Worm (Caenorhabditis elegans) whole organism, L1 larva: ENCODE results near the gene pud-1.2.

Experiments
- C04F5.9 ChIP-seq: sonication (generic microtip); optimal IDR thresholded peaks from 2 replicates; lab custom pipeline; 2016; ENCODE audit warnings: missing genetic modification characterization, missing compliant biosample characterization
- C16A3.4 ChIP-seq: fragments of 150-350 bp; optimal IDR thresholded peaks from 2 replicates; lab custom pipeline; 2014; ENCODE audit warnings: missing biosample characterization, missing genetic modification characterization
- C34B4.2 ChIP-seq: sonication (generic microtip); optimal IDR thresholded peaks from 2 replicates; lab custom pipeline; 2017; ENCODE audit warnings: mild to moderate bottlenecking, missing genetic modification characterization, missing compliant biosample characterization
- F16B12.6 ChIP-seq: fragments of 150-350 bp; optimal IDR thresholded peaks from 2 replicates; lab custom pipeline; 2014; ENCODE audit warnings: missing biosample characterization, missing genetic modification characterization
- Y116A8C.19 ChIP-seq: sonication (generic microtip); optimal IDR thresholded peaks from 2 replicates; lab custom pipeline; 2016; ENCODE audit warnings: missing compliant biosample characterization, missing genetic modification characterization, borderline replicate concordance
- alr-1 ChIP-seq: fragments of 200-800 bp; sonication (Bioruptor generic); optimal IDR thresholded peaks from 2 replicates; lab custom pipeline; 2018; ENCODE audit warnings: borderline replicate concordance, mild to moderate bottlenecking, missing genetic modification characterization, missing compliant biosample characterization
- aly-2 ChIP-seq: fragments of 150-350 bp; optimal IDR thresholded peaks from 2 replicates; lab custom pipeline; 2014; ENCODE audit warnings: missing biosample characterization, missing genetic modification characterization
- ama-1 ChIP-seq: fragments of 150-350 bp; optimal IDR thresholded peaks from 2 replicates; lab custom pipeline; 2014
- blmp-1 ChIP-seq: fragments of 150-350 bp; optimal IDR thresholded peaks from 2 replicates; lab custom pipeline; 2014; ENCODE audit warnings: missing biosample characterization, missing genetic modification characterization
- ceh-63 ChIP-seq: fragments of 200-800 bp; sonication (Bioruptor generic); optimal IDR thresholded peaks from 2 replicates; lab custom pipeline; 2018; ENCODE audit warnings: mild to moderate bottlenecking, missing genetic modification characterization, missing compliant biosample characterization
- ceh-8 ChIP-seq: fragments of 200-800 bp; sonication (Bioruptor generic); optimal IDR thresholded peaks from 2 replicates; lab custom pipeline; 2018; ENCODE audit warnings: mild to moderate bottlenecking, missing genetic modification characterization, moderate library complexity, missing compliant biosample characterization
- ceh-82 ChIP-seq, 3 experiments: fragments of 150-350 bp in 1 of 3; sonication (generic microtip) in 2 of 3; optimal IDR thresholded peaks; 2 replicates each; lab custom pipeline; 2014 to 2017; ENCODE audit warnings: missing biosample characterization in 3 of 3, missing genetic modification characterization in 3 of 3
- ceh-88 ChIP-seq: fragments of 200-800 bp; sonication (Bioruptor generic); IDR thresholded peaks from 2 replicates; pipeline ENCODE4 v1.3.6; 2022; ENCODE audit warnings: missing genetic modification characterization, missing compliant biosample characterization
- ceh-90 ChIP-seq: sonication (generic microtip); optimal IDR thresholded peaks from 2 replicates; lab custom pipeline; 2016; ENCODE audit warnings: missing genetic modification characterization, missing compliant biosample characterization
- dpl-1 ChIP-seq, 3 experiments: fragments of 150-350 bp in 2 of 3; sonication (generic microtip) in 1 of 3; optimal IDR thresholded peaks; 2 replicates each; lab custom pipeline; 2014 to 2017; ENCODE audit warnings: missing biosample characterization in 3 of 3, missing genetic modification characterization in 3 of 3, missing genetic modification reagents in 3 of 3
- egl-13 ChIP-seq: sonication (generic microtip); optimal IDR thresholded peaks from 2 replicates; lab custom pipeline; 2016; ENCODE audit warnings: missing genotype, missing genetic modification reagents, missing genetic modification characterization, missing compliant biosample characterization
- elt-3 ChIP-seq, 6 experiments: fragments of 150-350 bp in 1 of 6; sonication (generic microtip); optimal IDR thresholded peaks; 2 replicates each; lab custom pipeline; 2017 to 2018; ENCODE audit warnings: missing biosample characterization in 6 of 6, missing genetic modification characterization in 6 of 6, inconsistent platforms in 1 of 6
- ets-5 ChIP-seq: fragments of 200-800 bp; sonication (Bioruptor generic); IDR thresholded peaks from 2 replicates; pipeline ENCODE4 v1.3.6; 2022; ENCODE audit warnings: missing genetic modification characterization, missing compliant biosample characterization
- fkh-10 ChIP-seq: sonication (generic microtip); optimal IDR thresholded peaks from 2 replicates; lab custom pipeline; 2017; ENCODE audit warnings: missing biosample characterization, missing genetic modification reagents, missing genetic modification characterization
- fkh-4 ChIP-seq: sonication (generic microtip); optimal IDR thresholded peaks from 2 replicates; lab custom pipeline; 2016; ENCODE audit warnings: missing compliant biosample characterization, missing genetic modification characterization, borderline replicate concordance
- fkh-8 ChIP-seq: sonication (generic microtip); optimal IDR thresholded peaks from 2 replicates; lab custom pipeline; 2016; ENCODE audit warnings: mild to moderate bottlenecking, missing genetic modification characterization, missing compliant biosample characterization
- fos-1 ChIP-seq: fragments of 150-350 bp; optimal IDR thresholded peaks from 2 replicates; lab custom pipeline; 2014; ENCODE audit warnings: missing biosample characterization, missing genetic modification characterization
- hlh-4 ChIP-seq: sonication (generic microtip); optimal IDR thresholded peaks from 2 replicates; lab custom pipeline; 2016; ENCODE audit warnings: mild to moderate bottlenecking, missing genetic modification characterization, missing compliant biosample characterization
- hpl-2 ChIP-seq: fragments of 150-350 bp; optimal IDR thresholded peaks from 2 replicates; lab custom pipeline; 2014; ENCODE audit warnings: missing biosample characterization, missing genetic modification reagents, missing genetic modification characterization
- isw-1 ChIP-seq: fragments of 200-800 bp; sonication (Bioruptor generic); IDR thresholded peaks from 2 replicates; pipeline ENCODE4 v1.3.6; 2022; ENCODE audit warnings: missing genetic modification characterization, missing compliant biosample characterization
- lin-14 ChIP-seq: fragments of 200-800 bp; sonication (Bioruptor generic); optimal IDR thresholded peaks from 2 replicates; lab custom pipeline; 2018; ENCODE audit warnings: mild to moderate bottlenecking, missing genetic modification characterization, moderate library complexity, missing compliant biosample characterization
- lin-35 ChIP-seq, 2 experiments: fragments of 150-350 bp; optimal IDR thresholded peaks; 2 replicates each; lab custom pipeline; 2014; ENCODE audit warnings: missing biosample characterization in 2 of 2, missing genetic modification characterization in 2 of 2, missing genetic modification reagents in 2 of 2
- lin-39 ChIP-seq: fragments of 150-350 bp; optimal IDR thresholded peaks from 2 replicates; lab custom pipeline; 2014; ENCODE audit warnings: missing biosample characterization, missing genetic modification reagents, missing genetic modification characterization
- lir-3 ChIP-seq: sonication (generic microtip); optimal IDR thresholded peaks from 2 replicates; lab custom pipeline; 2016; ENCODE audit warnings: mild to moderate bottlenecking, missing genetic modification characterization, moderate library complexity, missing compliant biosample characterization; ENCODE audit not compliant: poor library complexity
- lsy-2 ChIP-seq, 2 experiments: fragments of 150-350 bp; optimal IDR thresholded peaks; 2 replicates each; lab custom pipeline; 2014; ENCODE audit warnings: missing biosample characterization in 2 of 2, missing genetic modification characterization in 2 of 2
- mab-9 ChIP-seq: fragments of 200-800 bp; sonication (Bioruptor generic); IDR thresholded peaks from 2 replicates; pipeline ENCODE4 v1.3.6; 2022; ENCODE audit warnings: missing genetic modification reagents, missing genetic modification characterization, missing compliant biosample characterization
- mdl-1 ChIP-seq, 2 experiments: fragments of 150-350 bp; optimal IDR thresholded peaks; 2 replicates each; lab custom pipeline; 2014 to 2017; ENCODE audit warnings: missing biosample characterization in 2 of 2, missing genetic modification characterization in 2 of 2, inconsistent platforms in 1 of 2
- mef-2 ChIP-seq: fragments of 150-350 bp; optimal IDR thresholded peaks from 2 replicates; lab custom pipeline; 2014; ENCODE audit warnings: missing biosample characterization, missing genetic modification characterization
- nhr-12 ChIP-seq: sonication (generic microtip); optimal IDR thresholded peaks from 2 replicates; lab custom pipeline; 2017; ENCODE audit warnings: missing biosample characterization, missing genetic modification characterization
- nhr-19 ChIP-seq: fragments of 200-800 bp; sonication (Bioruptor generic); conservative IDR thresholded peaks from 2 replicates; pipeline ENCODE4 v1.3.6; 2022; ENCODE audit warnings: missing genetic modification characterization, missing compliant biosample characterization
- nhr-47 ChIP-seq: sonication (generic microtip); optimal IDR thresholded peaks from 2 replicates; lab custom pipeline; 2016; ENCODE audit warnings: mild to moderate bottlenecking, missing genetic modification characterization, moderate library complexity, missing compliant biosample characterization
- nhr-71 ChIP-seq: sonication (generic microtip); optimal IDR thresholded peaks from 2 replicates; lab custom pipeline; 2016; ENCODE audit warnings: mild to moderate bottlenecking, missing genetic modification characterization, moderate library complexity, missing compliant biosample characterization
- nhr-76 ChIP-seq: sonication (generic microtip); optimal IDR thresholded peaks from 2 replicates; lab custom pipeline; 2017; ENCODE audit warnings: missing biosample characterization, missing genetic modification characterization
- nhr-77 ChIP-seq: fragments of 150-350 bp; optimal IDR thresholded peaks from 2 replicates; lab custom pipeline; 2014; ENCODE audit warnings: missing biosample characterization, missing genetic modification characterization
- nhr-85 ChIP-seq: sonication (generic microtip); peaks from one replicate; lab custom pipeline; 2016; ENCODE audit warnings: missing genetic modification characterization, inconsistent platforms, missing compliant biosample characterization
- pag-3 ChIP-seq: sonication (generic microtip); optimal IDR thresholded peaks from 2 replicates; lab custom pipeline; 2017; ENCODE audit warnings: missing genetic modification characterization, mild to moderate bottlenecking, missing compliant biosample characterization, antibody characterized with exemption, borderline replicate concordance; ENCODE audit not compliant: insufficient read depth
- pqm-1 ChIP-seq: sonication (generic microtip); optimal IDR thresholded peaks from 3 replicates; lab custom pipeline; 2017; ENCODE audit warnings: missing biosample characterization, missing genetic modification characterization
- rnt-1 ChIP-seq: sonication (generic microtip); optimal IDR thresholded peaks from 2 replicates; lab custom pipeline; 2016; ENCODE audit warnings: mild to moderate bottlenecking, missing genetic modification characterization, moderate library complexity, missing compliant biosample characterization
- snu-23 ChIP-seq: sonication (generic microtip); optimal IDR thresholded peaks from 2 replicates; lab custom pipeline; 2016; ENCODE audit warnings: missing genetic modification characterization, missing compliant biosample characterization
- sptf-1 ChIP-seq: fragments of 150-350 bp; optimal IDR thresholded peaks from 2 replicates; lab custom pipeline; 2014; ENCODE audit warnings: missing biosample characterization, missing genetic modification characterization
- sup-37 ChIP-seq: fragments of 200-800 bp; sonication (Bioruptor generic); optimal IDR thresholded peaks from 2 replicates; lab custom pipeline; 2018; ENCODE audit warnings: mild to moderate bottlenecking, missing genetic modification characterization, missing compliant biosample characterization
- swsn-7 ChIP-seq: sonication (generic microtip); optimal IDR thresholded peaks from 2 replicates; lab custom pipeline; 2016; ENCODE audit warnings: missing genetic modification characterization, missing compliant biosample characterization
- tlp-1 ChIP-seq: fragments of 150-350 bp; optimal IDR thresholded peaks from 2 replicates; lab custom pipeline; 2014; ENCODE audit warnings: missing biosample characterization, missing genetic modification characterization
- unc-130 ChIP-seq: fragments of 150-350 bp; optimal IDR thresholded peaks from 2 replicates; lab custom pipeline; 2017; ENCODE audit warnings: missing biosample characterization, missing genetic modification characterization, inconsistent platforms
- unc-30 ChIP-seq: sonication (generic microtip); optimal IDR thresholded peaks from 2 replicates; lab custom pipeline; 2017; ENCODE audit warnings: missing biosample characterization, missing genetic modification characterization
- unc-62 ChIP-seq: fragments of 150-350 bp; optimal IDR thresholded peaks from 2 replicates; lab custom pipeline; 2014; ENCODE audit warnings: missing biosample characterization, missing genetic modification reagents, missing genetic modification characterization
- xbp-1 ChIP-seq: sonication (generic microtip); optimal IDR thresholded peaks from 2 replicates; lab custom pipeline; 2016; ENCODE audit warnings: missing genetic modification characterization, missing compliant biosample characterization
- zag-1 ChIP-seq: fragments of 150-350 bp; optimal IDR thresholded peaks from 2 replicates; lab custom pipeline; 2014; ENCODE audit warnings: missing biosample characterization, missing genetic modification characterization
- zip-4 ChIP-seq: fragments of 200-800 bp; sonication (Bioruptor generic); optimal IDR thresholded peaks from 2 replicates; lab custom pipeline; 2018; ENCODE audit warnings: mild to moderate bottlenecking, missing genetic modification characterization, moderate library complexity, missing compliant biosample characterization

Gene pud-1.2

ce11 chrV:2281499-2281898 lies 40.9 kb downstream of the pud-1.2 start, which contains the start of gene nhr-228:
Gene nhr-228 (plus strand): TSS chrV:2281759.
- TF ChIP-seq ama-1 (lab: Kevin White, UChicago) (no peak), nhr-77 (no peak), F16B12.6 (tag; lab: Kevin White, UChicago) (no peak), elt-3 (tag; optimal IDR thresholded peaks at IDR 0.05; lab: Kevin White, UChicago) (peak in 1 of 6 experiments; percentile 47), mdl-1 (tag; optimal IDR thresholded peaks at IDR 0.05; lab: Kevin White, UChicago) (peak in 1 of 2 experiments; percentile 7), unc-130 (peak; percentile 37), lin-39 (tag; lab: Kevin White, UChicago) (no peak), nhr-85 (no peak), lin-14 (peak; percentile 96), swsn-7 (tag; lab: Kevin White, UChicago) (peak; percentile 23), lsy-2 (tag; optimal IDR thresholded peaks at IDR 0.05; lab: Kevin White, UChicago) (peak; percentile 29 to 73), lir-3 (tag; lab: Kevin White, UChicago) (no peak), hpl-2 (no peak), xbp-1 (peak; percentile 1), nhr-71 (tag; lab: Kevin White, UChicago) (peak; percentile 63), zip-4 (GFP tag; lab: Kevin White, UChicago) (no peak), ceh-82 (tag; optimal IDR thresholded peaks at IDR 0.05; lab: Kevin White, UChicago) (peak in 1 of 3 experiments; percentile 50), nhr-12 (no peak), fkh-10 (GFP tag; lab: Kevin White, UChicago) (no peak), zag-1 (tag; lab: Kevin White, UChicago) (no peak), ets-5 (GFP tag; lab: Robert Waterston, UW) (no peak), nhr-76 (no peak), egl-13 (tag; lab: Kevin White, UChicago) (no peak), sup-37 (no peak), C34B4.2 (no peak), Y116A8C.19 (no peak), tlp-1 (no peak), C16A3.4 (tag; lab: Kevin White, UChicago) (peak; percentile 45), lin-35 (GFP tag; optimal IDR thresholded peaks at IDR 0.05; lab: Kevin White, UChicago) (peak; percentile 38 to 56), C04F5.9 (tag; lab: Kevin White, UChicago) (no peak), dpl-1 (GFP tag; optimal IDR thresholded peaks at IDR 0.05; lab: Kevin White, UChicago) (peak in 2 of 3 experiments; percentile 9 to 56), mab-9 (GFP tag; lab: Robert Waterston, UW) (no peak), unc-62 (GFP tag; lab: Kevin White, UChicago) (no peak), isw-1 (GFP tag; lab: Robert Waterston, UW) (no peak), fkh-4 (tag; lab: Kevin White, UChicago) (no peak), sptf-1 (tag; lab: Kevin White, UChicago) (no peak), ceh-63 (no peak), pqm-1 (tag; lab: Kevin White, UChicago) (no peak), fkh-8 (tag; lab: Kevin White, UChicago) (peak; percentile 35), rnt-1 (tag; lab: Kevin White, UChicago) (peak; percentile 46), unc-30 (tag; lab: Kevin White, UChicago) (no peak), ceh-90 (tag; lab: Kevin White, UChicago) (no peak), nhr-47 (peak; percentile 43), alr-1 (tag; lab: Kevin White, UChicago) (no peak), aly-2 (tag; lab: Kevin White, UChicago) (no peak), blmp-1 (tag; lab: Kevin White, UChicago) (peak; percentile 79), ceh-88 (no peak), nhr-19 (GFP tag; lab: Robert Waterston, UW) (no peak), hlh-4 (tag; lab: Kevin White, UChicago) (no peak), mef-2 (no peak), pag-3 (tag; lab: Kevin White, UChicago) (peak; percentile 24), ceh-8 (GFP tag; lab: Kevin White, UChicago) (no peak), snu-23 (GFP tag; lab: Kevin White, UChicago) (peak; percentile 62), fos-1 (tag; lab: Kevin White, UChicago) (no peak)
